Fruit fly (Drosophila melanogaster) whole organism, prepupa: ENCODE measurements around the gene Nlg4.
A peak's percentile ranks its signal among the peaks of the same experiment; 100 is the strongest.

Experiments used
- Blimp-1 ChIP-seq: fragments of 200-800 bp; sonication (Bioruptor generic); optimal IDR thresholded peaks from 3 replicates; lab custom pipeline; 2017; ENCODE audit warnings: missing biosample characterization, missing genetic modification characterization, mild to moderate bottlenecking, moderate library complexity, missing genetic modification reagents
- CG10631 ChIP-seq: fragments of 200-800 bp; sonication (Bioruptor generic); optimal IDR thresholded peaks from 2 replicates; lab custom pipeline; 2016; ENCODE audit warnings: missing biosample characterization, missing genetic modification characterization
- CG10669 ChIP-seq: fragments of 200-800 bp; sonication (Bioruptor generic); optimal IDR thresholded peaks from 3 replicates; lab custom pipeline; 2018; ENCODE audit warnings: missing biosample characterization, mild to moderate bottlenecking, missing genetic modification characterization, moderate library complexity
- CG11294 ChIP-seq: fragments of 200-800 bp; sonication (Bioruptor generic); IDR thresholded peaks from 2 replicates; pipeline ENCODE4 v1.3.6; 2022; ENCODE audit warnings: missing biosample characterization, missing genetic modification characterization
- CG11762 ChIP-seq: fragments of 200-800 bp; sonication (Bioruptor generic); optimal IDR thresholded peaks from 3 replicates; lab custom pipeline; 2016; ENCODE audit warnings: missing biosample characterization, missing genetic modification characterization; ENCODE audit not compliant: insufficient read depth
- CG11902 ChIP-seq: fragments of 200-800 bp; sonication (Bioruptor generic); optimal IDR thresholded peaks from 3 replicates; lab custom pipeline; 2016; ENCODE audit warnings: missing biosample characterization, missing genetic modification characterization
- CG15336 ChIP-seq: fragments of 200-800 bp; sonication (Bioruptor generic); IDR thresholded peaks from 2 replicates; pipeline ENCODE4 v1.3.6; 2022; ENCODE audit warnings: missing biosample characterization, missing genetic modification characterization
- CG16779 ChIP-seq: fragments of 200-800 bp; sonication (Bioruptor generic); optimal IDR thresholded peaks from 3 replicates; lab custom pipeline; 2017; ENCODE audit warnings: missing biosample characterization, mild to moderate bottlenecking, missing genetic modification characterization
- CG3032 ChIP-seq: fragments of 200-800 bp; optimal IDR thresholded peaks from 2 replicates; lab custom pipeline; 2019; ENCODE audit warnings: missing biosample characterization, mild to moderate bottlenecking, missing genetic modification characterization, moderate library complexity
- CG31627 ChIP-seq: fragments of 200-800 bp; sonication (Bioruptor generic); optimal IDR thresholded peaks from 3 replicates; lab custom pipeline; 2016; ENCODE audit warnings: missing biosample characterization, missing genetic modification characterization
- CG32006 ChIP-seq: fragments of 200-800 bp; sonication (Bioruptor generic); optimal IDR thresholded peaks from 3 replicates; lab custom pipeline; 2017; ENCODE audit warnings: missing biosample characterization, mild to moderate bottlenecking, missing genetic modification characterization
- CG3919 ChIP-seq: fragments of 200-800 bp; sonication (Bioruptor generic); optimal IDR thresholded peaks from 3 replicates; lab custom pipeline; 2016; ENCODE audit warnings: missing biosample characterization, missing genetic modification characterization
- CG6163 ChIP-seq: fragments of 200-800 bp; sonication (Bioruptor generic); IDR thresholded peaks from 3 replicates; pipeline ENCODE4 v1.3.6; 2022; ENCODE audit warnings: missing biosample characterization, missing genetic modification characterization
- CG6276 ChIP-seq: fragments of 200-800 bp; sonication (Bioruptor generic); optimal IDR thresholded peaks from 2 replicates; lab custom pipeline; 2017; ENCODE audit warnings: missing biosample characterization, mild to moderate bottlenecking, missing genetic modification characterization
- CG6792 ChIP-seq: fragments of 200-800 bp; sonication (Bioruptor generic); optimal IDR thresholded peaks from 3 replicates; lab custom pipeline; 2016; ENCODE audit warnings: missing biosample characterization, missing genetic modification characterization
- CG6808 ChIP-seq: fragments of 200-800 bp; sonication (Bioruptor generic); optimal IDR thresholded peaks from 3 replicates; lab custom pipeline; 2017; ENCODE audit warnings: missing biosample characterization, missing genetic modification characterization, mild to moderate bottlenecking, moderate library complexity, missing genetic modification reagents
- CG6854 ChIP-seq: fragments of 200-800 bp; sonication (Bioruptor generic); optimal IDR thresholded peaks from 2 replicates; lab custom pipeline; 2017; ENCODE audit warnings: missing biosample characterization, mild to moderate bottlenecking, missing genetic modification characterization
- CG7368 ChIP-seq: fragments of 200-800 bp; sonication (Bioruptor generic); optimal IDR thresholded peaks from 3 replicates; lab custom pipeline; 2016; ENCODE audit warnings: missing biosample characterization, missing genetic modification characterization
- CG8119 ChIP-seq: fragments of 200-800 bp; sonication (Bioruptor generic); IDR thresholded peaks from 3 replicates; pipeline ENCODE4 v1.3.6; 2022; ENCODE audit warnings: missing biosample characterization, missing genetic modification characterization
- CG8319 ChIP-seq: fragments of 200-800 bp; sonication (Bioruptor generic); optimal IDR thresholded peaks from 3 replicates; lab custom pipeline; 2016; ENCODE audit warnings: missing biosample characterization, missing genetic modification characterization
- CG8632 ChIP-seq: fragments of 200-800 bp; sonication (Bioruptor generic); optimal IDR thresholded peaks from 3 replicates; lab custom pipeline; 2016; ENCODE audit warnings: missing biosample characterization, missing genetic modification characterization
- CG9139 ChIP-seq: fragments of 200-800 bp; sonication (Bioruptor generic); optimal IDR thresholded peaks from 3 replicates; lab custom pipeline; 2017; ENCODE audit warnings: missing biosample characterization, mild to moderate bottlenecking, missing genetic modification characterization
- Eip75B ChIP-seq: fragments of 200-800 bp; sonication (Bioruptor generic); optimal IDR thresholded peaks from 3 replicates; lab custom pipeline; 2016; ENCODE audit warnings: missing biosample characterization, missing genetic modification characterization
- Eip78C ChIP-seq: fragments of 200-800 bp; sonication (Bioruptor generic); peaks from one replicate; lab custom pipeline; 2016; ENCODE audit warnings: missing biosample characterization, missing genetic modification characterization
- Eip93F ChIP-seq: fragments of 200-800 bp; sonication (Bioruptor generic); optimal IDR thresholded peaks from 2 replicates; lab custom pipeline; 2016; ENCODE audit warnings: missing biosample characterization, mild to moderate bottlenecking, missing genetic modification characterization
- Ets21C ChIP-seq: fragments of 200-800 bp; sonication (Bioruptor generic); optimal IDR thresholded peaks from 3 replicates; lab custom pipeline; 2016; ENCODE audit warnings: missing biosample characterization, missing genetic modification characterization
- Ets96B ChIP-seq: fragments of 200-800 bp; optimal IDR thresholded peaks from 2 replicates; lab custom pipeline; 2019; ENCODE audit warnings: missing biosample characterization, mild to moderate bottlenecking, missing genetic modification characterization, moderate library complexity
- Gug ChIP-seq: fragments of 200-800 bp; sonication (Bioruptor generic); IDR thresholded peaks from 2 replicates; pipeline ENCODE4 v1.3.6; 2022; ENCODE audit warnings: missing biosample characterization, missing genetic modification characterization
- Hr38 ChIP-seq: sonication (Bioruptor generic); optimal IDR thresholded peaks from 2 replicates; lab custom pipeline; 2016; ENCODE audit warnings: missing biosample characterization, missing genetic modification characterization
- Hr39 ChIP-seq: fragments of 200-800 bp; sonication (Bioruptor generic); optimal IDR thresholded peaks from 2 replicates; lab custom pipeline; 2016; ENCODE audit warnings: missing biosample characterization, missing genetic modification characterization
- Lpt ChIP-seq: fragments of 200-800 bp; sonication (Bioruptor generic); optimal IDR thresholded peaks from 3 replicates; lab custom pipeline; 2016; ENCODE audit warnings: missing biosample characterization, missing genetic modification characterization
- Met ChIP-seq: fragments of 200-800 bp; sonication (Bioruptor generic); optimal IDR thresholded peaks from 3 replicates; lab custom pipeline; 2016; ENCODE audit warnings: missing biosample characterization, missing genetic modification characterization
- OdsH ChIP-seq: fragments of 200-800 bp; sonication (Bioruptor generic); optimal IDR thresholded peaks from 3 replicates; lab custom pipeline; 2016; ENCODE audit warnings: missing biosample characterization, missing genetic modification characterization
- Sox102F ChIP-seq: fragments of 200-800 bp; sonication (Bioruptor generic); optimal IDR thresholded peaks from 2 replicates; lab custom pipeline; 2016; ENCODE audit warnings: missing biosample characterization, mild to moderate bottlenecking, missing genetic modification characterization
- Sox14 ChIP-seq: fragments of 200-800 bp; sonication (Bioruptor generic); optimal IDR thresholded peaks from 3 replicates; lab custom pipeline; 2016; ENCODE audit warnings: missing biosample characterization, missing genetic modification characterization
- Sox15 ChIP-seq: fragments of 200-800 bp; sonication (Bioruptor generic); optimal IDR thresholded peaks from 3 replicates; lab custom pipeline; 2016; ENCODE audit warnings: missing biosample characterization, missing genetic modification characterization
- achi ChIP-seq: fragments of 200-800 bp; sonication (Bioruptor generic); optimal IDR thresholded peaks from 3 replicates; lab custom pipeline; 2016; ENCODE audit warnings: missing biosample characterization, missing genetic modification characterization
- acj6 ChIP-seq: fragments of 200-800 bp; sonication (Bioruptor generic); optimal IDR thresholded peaks from 3 replicates; lab custom pipeline; 2016; ENCODE audit warnings: missing biosample characterization, missing genetic modification characterization
- cyc ChIP-seq: fragments of 200-800 bp; sonication (Bioruptor generic); optimal IDR thresholded peaks from 3 replicates; lab custom pipeline; 2016; ENCODE audit warnings: missing biosample characterization, missing genetic modification characterization
- dsx ChIP-seq: fragments of 200-800 bp; optimal IDR thresholded peaks from 3 replicates; lab custom pipeline; 2019; ENCODE audit warnings: missing biosample characterization, mild to moderate bottlenecking, missing genetic modification characterization, moderate library complexity; ENCODE audit not compliant: poor library complexity, severe bottlenecking
- eg ChIP-seq: fragments of 200-800 bp; sonication (Bioruptor generic); IDR thresholded peaks from 3 replicates; pipeline ENCODE4 v1.3.6; 2022; ENCODE audit warnings: missing biosample characterization, missing genetic modification characterization
- esn ChIP-seq: fragments of 200-800 bp; sonication (Bioruptor generic); optimal IDR thresholded peaks from 2 replicates; lab custom pipeline; 2016; ENCODE audit warnings: missing biosample characterization, mild to moderate bottlenecking, missing genetic modification characterization, moderate library complexity
- fd85E ChIP-seq: fragments of 200-800 bp; sonication (Bioruptor generic); optimal IDR thresholded peaks from 3 replicates; lab custom pipeline; 2016; ENCODE audit warnings: missing biosample characterization, missing genetic modification characterization
- fkh ChIP-seq: fragments of 200-800 bp; sonication (Bioruptor generic); optimal IDR thresholded peaks from 3 replicates; lab custom pipeline; 2017; ENCODE audit warnings: missing biosample characterization, mild to moderate bottlenecking, missing genetic modification characterization, moderate library complexity
- lz ChIP-seq: fragments of 200-800 bp; sonication (Bioruptor generic); optimal IDR thresholded peaks from 3 replicates; lab custom pipeline; 2016; ENCODE audit warnings: missing biosample characterization, missing genetic modification characterization
- net ChIP-seq: fragments of 200-800 bp; sonication (Bioruptor generic); optimal IDR thresholded peaks from 3 replicates; lab custom pipeline; 2016; ENCODE audit warnings: missing biosample characterization, missing genetic modification characterization
- pdm3 ChIP-seq: fragments of 200-800 bp; sonication (Bioruptor generic); optimal IDR thresholded peaks from 3 replicates; lab custom pipeline; 2016; ENCODE audit warnings: missing biosample characterization, missing genetic modification characterization
- salr ChIP-seq, 2 experiments: fragments of 200-800 bp; sonication (Bioruptor generic); optimal IDR thresholded peaks; 3 replicates each; lab custom pipeline; 2016 to 2018; ENCODE audit warnings: missing biosample characterization in 2 of 2, missing genetic modification characterization in 2 of 2, mild to moderate bottlenecking in 1 of 2
- spab ChIP-seq: fragments of 200-800 bp; sonication (Bioruptor generic); optimal IDR thresholded peaks from 2 replicates; lab custom pipeline; 2017; ENCODE audit warnings: missing biosample characterization, mild to moderate bottlenecking, missing genetic modification characterization, missing genetic modification reagents
- ss ChIP-seq, 2 experiments: fragments of 200-800 bp; sonication (Bioruptor generic); optimal IDR thresholded peaks; 2 replicates in 1 of 2; 3 replicates in 1 of 2; lab custom pipeline; 2017 to 2018; ENCODE audit warnings: mild to moderate bottlenecking in 2 of 2, missing biosample characterization in 2 of 2, missing genetic modification characterization in 2 of 2, moderate library complexity in 1 of 2
- svp ChIP-seq: fragments of 200-800 bp; sonication (Bioruptor generic); peaks from one replicate; lab custom pipeline; 2016; ENCODE audit warnings: missing biosample characterization, missing genetic modification characterization
- topi ChIP-seq: fragments of 200-800 bp; sonication (Bioruptor generic); optimal IDR thresholded peaks from 3 replicates; lab custom pipeline; 2016; ENCODE audit warnings: missing biosample characterization, missing genetic modification characterization
- vri ChIP-seq: fragments of 200-800 bp; sonication (Bioruptor generic); optimal IDR thresholded peaks from 3 replicates; lab custom pipeline; 2016; ENCODE audit warnings: missing biosample characterization, mild to moderate bottlenecking, missing genetic modification characterization

The Nlg4 gene

DNA sequence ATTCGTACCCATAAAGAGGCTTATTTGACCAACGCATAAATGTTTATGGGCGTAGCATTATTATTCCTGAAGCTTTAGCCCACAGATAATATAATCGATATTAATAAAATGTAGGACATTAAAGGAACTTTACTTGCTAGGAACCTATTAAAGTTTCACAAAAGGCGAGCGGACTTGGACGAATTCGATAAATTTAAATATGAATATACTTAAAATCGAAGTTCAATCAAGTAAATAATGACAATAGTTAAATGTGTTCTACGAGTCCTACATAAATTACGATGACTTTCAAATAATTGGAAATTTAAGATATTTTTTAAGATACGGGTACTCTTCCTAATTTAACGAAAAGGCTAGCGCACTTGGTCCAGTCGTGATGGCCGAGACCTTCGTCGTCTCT, 87.0 kb downstream of the Nlg4 start:
- TF ChIP-seq Sox15 (GFP tag; lab: Kevin White, UChicago) (no peak), CG11294 (GFP tag; lab: Robert Waterston, UW) (no peak), CG8319 (no peak), Eip75B (GFP tag; lab: Kevin White, UChicago) (peak; percentile 6), vri (no peak), CG11902 (GFP tag; lab: Kevin White, UChicago) (no peak), fd85E (no peak), achi (GFP tag; lab: Kevin White, UChicago) (no peak), dsx (GFP tag; lab: Kevin White, UChicago) (no peak), eg (GFP tag; lab: Robert Waterston, UW) (no peak), CG11762 (GFP tag; lab: Kevin White, UChicago) (no peak), CG6854 (GFP tag; lab: Kevin White, UChicago) (no peak), Gug (no peak), CG32006 (GFP tag; lab: Kevin White, UChicago) (no peak), pdm3 (GFP tag; lab: Kevin White, UChicago) (peak; percentile 30), topi (GFP tag; lab: Kevin White, UChicago) (peak; percentile 34), Hr39 (no peak), ss (GFP tag; optimal IDR thresholded peaks at IDR 0.05; lab: Kevin White, UChicago) (no peak), esn (GFP tag; lab: Kevin White, UChicago) (peak; percentile 28), CG7368 (GFP tag; lab: Kevin White, UChicago) (no peak), acj6 (GFP tag; lab: Kevin White, UChicago) (peak; percentile 5), Lpt (GFP tag; lab: Kevin White, UChicago) (no peak), CG16779 (tag; lab: Kevin White, UChicago) (no peak), CG6792 (GFP tag; lab: Kevin White, UChicago) (no peak), CG8632 (GFP tag; lab: Kevin White, UChicago) (no peak), Ets21C (no peak), Ets96B (tag; lab: Kevin White, UChicago) (peak; percentile 1), CG31627 (GFP tag; lab: Kevin White, UChicago) (no peak), Hr38 (no peak), lz (GFP tag; lab: Kevin White, UChicago) (no peak), Eip78C (GFP tag; lab: Kevin White, UChicago) (peak; percentile 86), CG3919 (GFP tag; lab: Kevin White, UChicago) (peak; percentile 6), salr (GFP tag; optimal IDR thresholded peaks at IDR 0.05; lab: Kevin White, UChicago) (no peak), fkh (no peak), CG6163 (GFP tag; lab: Robert Waterston, UW) (no peak), CG10631 (GFP tag; lab: Kevin White, UChicago) (peak; percentile 25), CG15336 (GFP tag; lab: Robert Waterston, UW) (no peak), svp (GFP tag; lab: Kevin White, UChicago) (peak; percentile 76), cyc (GFP tag; lab: Kevin White, UChicago) (no peak), CG9139 (GFP tag; lab: Kevin White, UChicago) (no peak), net (GFP tag; lab: Kevin White, UChicago) (no peak), Sox14 (GFP tag; lab: Kevin White, UChicago) (no peak), Met (peak; percentile 7), CG3032 (tag; lab: Kevin White, UChicago) (peak; percentile 21), CG6808 (GFP tag; lab: Kevin White, UChicago) (peak; percentile 0), Blimp-1 (GFP tag; lab: Kevin White, UChicago) (no peak), OdsH (GFP tag; lab: Kevin White, UChicago) (peak; percentile 12), CG6276 (GFP tag; lab: Kevin White, UChicago) (no peak), Eip93F (GFP tag; lab: Kevin White, UChicago) (no peak), spab (peak; percentile 7), CG8119 (GFP tag; lab: Robert Waterston, UW) (no peak), Sox102F (GFP tag; lab: Kevin White, UChicago) (no peak), CG10669 (GFP tag; lab: Kevin White, UChicago) (peak; percentile 36)
